Worm (Caenorhabditis elegans): ENCODE results near the gene zipt-7.1.

The zipt-7.1 gene

DNA sequence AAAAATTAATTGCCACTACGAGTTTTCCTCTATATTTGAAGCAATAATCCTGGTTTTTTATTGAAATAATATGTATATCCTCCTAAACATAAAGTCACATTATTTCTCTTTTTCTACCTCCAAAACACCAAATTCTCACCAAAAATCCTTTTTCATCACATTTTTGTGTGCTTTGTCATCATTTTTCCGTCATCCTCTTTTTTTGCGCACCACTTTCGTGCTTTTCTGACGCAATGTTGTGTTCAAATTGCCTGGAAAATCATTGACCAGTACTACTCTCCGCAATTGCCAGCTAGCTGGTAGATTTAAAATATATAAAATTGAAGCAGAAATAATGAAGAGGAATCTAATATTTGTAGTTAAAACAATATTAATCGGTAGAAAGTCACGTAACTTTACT is 19.9 kb downstream of the zipt-7.1 start:
- TF ChIP-seq nhr-12 (tag; optimal IDR thresholded peaks at IDR 0.05) (no peak), ces-1 (GFP tag; optimal IDR thresholded peaks at IDR 0.05) (no peak), flh-1 (GFP tag; optimal IDR thresholded peaks at IDR 0.05) (no peak), cnd-1 (tag; optimal IDR thresholded peaks at IDR 0.05) (no peak), bed-3 (GFP tag; optimal IDR thresholded peaks at IDR 0.05) (no peak), ceh-83 (GFP tag; optimal IDR thresholded peaks at IDR 0.05) (no peak)

DNA sequence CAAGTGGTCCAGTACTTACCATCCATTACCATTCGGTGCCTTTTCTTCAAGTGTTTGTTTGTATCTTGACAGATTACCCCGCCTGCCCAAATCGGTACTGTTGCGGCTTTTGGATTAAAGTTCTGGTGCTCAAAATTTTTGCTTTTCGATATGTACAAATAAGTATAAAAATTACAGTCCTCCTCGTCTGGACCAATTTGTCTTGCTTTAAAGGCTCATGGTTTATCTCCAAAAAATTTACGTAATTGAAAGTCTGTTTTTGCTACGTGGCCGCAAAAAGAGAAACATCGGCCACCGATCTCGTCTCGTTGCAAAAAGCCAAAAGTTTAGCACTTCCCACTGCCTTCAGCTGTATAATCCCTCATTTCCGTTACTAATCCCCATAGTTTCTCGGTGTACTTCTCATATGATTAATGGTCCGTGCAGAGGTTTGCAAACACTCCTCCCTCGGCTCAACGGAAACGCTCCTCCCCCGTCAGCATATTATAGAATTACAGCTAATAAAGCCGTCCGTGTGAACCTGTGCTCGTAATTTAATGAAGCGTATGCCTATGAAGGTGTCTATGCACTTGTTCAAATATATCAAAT is 20.5 kb downstream of the zipt-7.1 start:
- no peak for TF ChIP-seq mls-2 (tag; optimal IDR thresholded peaks at IDR 0.05)
- TF ChIP-seq nhr-237 (tag; optimal IDR thresholded peaks at IDR 0.05) = no peak
- TF ChIP-seq ces-1 (GFP tag; optimal IDR thresholded peaks at IDR 0.05) = peak; percentile 44
- TF ChIP-seq sem-2 (GFP tag; optimal IDR thresholded peaks at IDR 0.05) = no peak
- no peak for TF ChIP-seq lin-32 (GFP tag; optimal IDR thresholded peaks at IDR 0.05)
- no peak for TF ChIP-seq cnd-1 (tag; optimal IDR thresholded peaks at IDR 0.05)
- TF ChIP-seq ceh-83 (GFP tag; optimal IDR thresholded peaks at IDR 0.05) = no peak
- TF ChIP-seq snpc-4 (tag; optimal IDR thresholded peaks at IDR 0.05) = no peak
- peak; percentile 2 for TF ChIP-seq nhr-2 (tag; optimal IDR thresholded peaks at IDR 0.05)

DNA sequence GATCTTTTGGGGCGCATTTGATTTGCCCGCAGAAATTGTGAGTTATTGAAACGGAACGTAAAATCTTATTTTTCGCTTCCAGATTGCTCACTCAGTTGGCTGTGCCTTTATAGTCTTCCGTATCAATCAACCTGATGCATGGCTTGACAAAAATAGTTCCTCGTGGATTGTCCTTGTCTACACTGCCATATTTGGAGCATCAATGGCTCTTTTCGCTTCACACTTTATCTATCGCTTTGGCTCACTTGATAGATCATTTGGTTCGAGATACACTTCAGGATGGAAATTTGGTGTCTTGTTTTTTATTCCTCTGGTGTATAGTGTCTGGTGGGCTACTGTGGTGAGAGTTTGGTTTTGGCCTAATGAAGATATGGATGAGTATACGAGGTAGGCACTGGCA is 22.2 kb downstream of the zipt-7.1 start:
- no peak for TF ChIP-seq pha-4 (tag; optimal IDR thresholded peaks at IDR 0.05)
- no peak for TF ChIP-seq hlh-1 (tag; optimal IDR thresholded peaks at IDR 0.05)
- no peak for TF ChIP-seq lin-13 (tag; optimal IDR thresholded peaks at IDR 0.05)
- TF ChIP-seq lin-32 (GFP tag; optimal IDR thresholded peaks at IDR 0.05) = no peak
- TF ChIP-seq flh-1 (GFP tag; optimal IDR thresholded peaks at IDR 0.05) = no peak
- TF ChIP-seq bed-3 (GFP tag; optimal IDR thresholded peaks at IDR 0.05) = no peak
- no peak for TF ChIP-seq blmp-1 (tag; optimal IDR thresholded peaks at IDR 0.05)
- no peak for TF ChIP-seq nhr-237 (tag; optimal IDR thresholded peaks at IDR 0.05)
- no peak for TF ChIP-seq lsy-2 (tag; optimal IDR thresholded peaks at IDR 0.05)
- no peak for TF ChIP-seq nhr-76 (tag; optimal IDR thresholded peaks at IDR 0.05)
- TF ChIP-seq sem-2 (GFP tag; optimal IDR thresholded peaks at IDR 0.05) = no peak
- no peak for TF ChIP-seq M03D4.4 (tag; optimal IDR thresholded peaks at IDR 0.05)
- no peak for TF ChIP-seq unc-120 (tag; optimal IDR thresholded peaks at IDR 0.05; ENCODE audit: poor library complexity, severe bottlenecking)
- TF ChIP-seq ztf-11 (tag; optimal IDR thresholded peaks at IDR 0.05) = no peak

DNA sequence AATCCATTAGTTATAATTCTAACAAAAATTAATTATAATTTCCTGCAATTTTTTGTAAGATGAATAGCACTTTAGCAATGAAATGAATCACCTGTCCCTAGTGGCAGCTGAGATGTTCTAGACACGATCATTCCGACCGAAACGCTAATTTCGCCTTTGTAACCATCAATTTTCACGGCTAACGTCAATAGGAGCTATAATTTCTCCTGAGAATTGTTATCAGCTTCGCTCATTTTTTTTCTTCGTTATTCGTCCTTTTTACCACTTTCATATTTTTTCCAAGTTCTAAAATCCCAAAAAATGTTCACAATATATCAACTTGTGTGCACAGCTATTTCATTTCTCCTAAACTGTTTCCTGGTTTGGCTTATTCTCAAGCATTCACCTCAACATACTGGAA is 22.7 kb downstream of the zipt-7.1 start, which contains the start of gene str-187:
Gene str-187, plus strand, starts transcription at position 301 of the 400 bp plus-strand sequence.
- no peak for TF ChIP-seq nhr-12 (tag; optimal IDR thresholded peaks at IDR 0.05)

DNA sequence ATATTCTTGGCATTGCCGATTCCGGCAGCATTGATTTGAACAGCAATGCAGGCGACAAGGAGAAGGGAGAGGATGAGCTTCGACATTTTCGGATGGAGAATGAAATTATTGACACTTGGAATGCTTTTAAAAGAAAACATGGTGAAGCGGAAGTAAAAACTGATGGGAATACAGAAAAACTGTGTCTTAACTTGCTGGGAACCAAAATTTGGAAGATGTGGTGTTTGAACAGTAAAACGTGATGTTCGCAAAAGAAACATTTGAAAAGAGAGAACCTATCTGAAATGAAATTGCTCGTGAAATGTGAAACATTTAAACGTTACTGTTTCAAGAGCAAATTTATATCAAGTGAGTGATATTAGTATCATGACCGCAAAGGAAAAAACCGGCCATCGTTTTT is 23.2 kb downstream of the zipt-7.1 start, which contains the start of gene F26D10.13:
Gene F26D10.13, minus strand, starts transcription at position 101 of the 400 bp plus-strand sequence.
- TF ChIP-seq unc-120 (tag; optimal IDR thresholded peaks at IDR 0.05; ENCODE audit: poor library complexity, severe bottlenecking) = no peak
- TF ChIP-seq lsy-2 (tag; optimal IDR thresholded peaks at IDR 0.05) = no peak
- TF ChIP-seq unc-39 (tag; optimal IDR thresholded peaks at IDR 0.05) = no peak
- no peak for TF ChIP-seq nhr-237 (tag; optimal IDR thresholded peaks at IDR 0.05)

DNA sequence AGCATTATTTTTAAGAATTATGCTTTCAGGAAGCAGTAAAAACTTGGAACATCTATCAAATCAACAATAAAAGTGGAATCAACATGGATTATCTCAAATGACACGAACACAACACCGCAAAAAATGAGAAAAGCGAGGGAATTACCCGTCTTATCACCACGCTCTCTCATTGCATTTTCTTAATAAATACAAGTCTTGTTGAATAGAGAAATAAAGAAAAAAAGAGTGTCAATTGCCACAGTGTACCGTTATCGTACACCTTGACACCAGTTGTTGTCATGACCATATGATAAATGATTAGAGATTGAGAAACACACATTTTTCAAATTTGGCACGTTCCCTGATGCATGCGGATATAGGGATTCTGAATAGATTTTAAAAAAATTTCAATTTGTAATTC is 24.2 kb downstream of the zipt-7.1 start:
- no peak for TF ChIP-seq nhr-2 (tag; optimal IDR thresholded peaks at IDR 0.05)
- TF ChIP-seq hlh-1 (tag; optimal IDR thresholded peaks at IDR 0.05) = no peak
- no peak for TF ChIP-seq ztf-11 (tag; optimal IDR thresholded peaks at IDR 0.05)
- no peak for TF ChIP-seq ces-1 (GFP tag; optimal IDR thresholded peaks at IDR 0.05)
- TF ChIP-seq drap-1 (GFP tag; optimal IDR thresholded peaks at IDR 0.05) = no peak
- TF ChIP-seq mls-2 (tag; optimal IDR thresholded peaks at IDR 0.05) = no peak
- no peak for TF ChIP-seq tbx-8 (GFP tag; optimal IDR thresholded peaks at IDR 0.05)
- no peak for TF ChIP-seq pha-4 (tag; optimal IDR thresholded peaks at IDR 0.05)
- no peak for TF ChIP-seq sem-2 (GFP tag; optimal IDR thresholded peaks at IDR 0.05)
- TF ChIP-seq blmp-1 (tag; optimal IDR thresholded peaks at IDR 0.05) = no peak
- TF ChIP-seq nhr-76 (tag; optimal IDR thresholded peaks at IDR 0.05) = no peak
- TF ChIP-seq cnd-1 (tag; optimal IDR thresholded peaks at IDR 0.05) = no peak

DNA sequence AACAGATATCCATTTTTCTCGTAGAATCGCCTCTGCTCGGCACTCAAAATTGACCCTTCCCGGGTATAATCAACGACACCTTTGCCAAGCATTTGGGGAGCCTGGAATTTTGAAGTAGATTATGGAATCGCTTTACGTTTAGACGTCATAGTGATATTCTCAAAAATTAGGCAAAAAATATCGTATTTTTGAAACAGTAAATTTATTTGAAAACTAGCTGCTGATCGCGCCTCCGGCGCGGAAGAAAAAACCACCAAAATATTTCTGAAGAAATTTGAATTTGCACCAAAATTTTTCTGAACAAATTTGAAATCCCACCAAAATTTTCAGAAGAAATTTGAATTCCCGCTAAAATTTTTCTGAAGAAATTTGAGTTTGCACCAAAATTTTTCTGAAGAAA is 25.6 kb downstream of the zipt-7.1 start, which contains the start of gene ZK550.6:
Gene ZK550.6, minus strand, starts transcription at position 101 of the 400 bp plus-strand sequence.
- TF ChIP-seq lin-32 (GFP tag; optimal IDR thresholded peaks at IDR 0.05) (no peak), sem-2 (GFP tag; optimal IDR thresholded peaks at IDR 0.05) (no peak), drap-1 (GFP tag; optimal IDR thresholded peaks at IDR 0.05) (no peak), unc-120 (tag; optimal IDR thresholded peaks at IDR 0.05; ENCODE audit: poor library complexity, severe bottlenecking) (no peak), mls-2 (tag; optimal IDR thresholded peaks at IDR 0.05) (no peak), mab-5 (tag; optimal IDR thresholded peaks at IDR 0.05) (no peak), bed-3 (GFP tag; optimal IDR thresholded peaks at IDR 0.05) (no peak), zip-8 (tag; optimal IDR thresholded peaks at IDR 0.05) (no peak), elt-3 (tag; optimal IDR thresholded peaks at IDR 0.05) (no peak), flh-1 (GFP tag; optimal IDR thresholded peaks at IDR 0.05) (no peak), ham-2 (GFP tag; optimal IDR thresholded peaks at IDR 0.05) (no peak), blmp-1 (tag; optimal IDR thresholded peaks at IDR 0.05) (no peak), elt-1 (tag; optimal IDR thresholded peaks at IDR 0.05; ENCODE audit: borderline replicate concordance, insufficient read depth) (no peak), unc-39 (tag; optimal IDR thresholded peaks at IDR 0.05) (no peak)
